Fruit fly (Drosophila melanogaster) whole organism, adult: ENCODE results near the gene Jon99Fi.

Experiments used
- CG1620 ChIP-seq: fragments of 200-800 bp; sonication (Bioruptor generic); optimal IDR thresholded peaks from 2 replicates; lab custom pipeline; 2016; ENCODE audit warnings: missing biosample characterization, missing genetic modification characterization
- CG33017 ChIP-seq: fragments of 200-800 bp; sonication (Bioruptor generic); optimal IDR thresholded peaks from 2 replicates; lab custom pipeline; 2018; ENCODE audit warnings: missing biosample characterization, mild to moderate bottlenecking, missing genetic modification characterization, moderate library complexity
- CG7045 ChIP-seq: fragments of 200-800 bp; sonication (Bioruptor generic); optimal IDR thresholded peaks from 2 replicates; lab custom pipeline; 2017; ENCODE audit warnings: missing biosample characterization, mild to moderate bottlenecking, missing genetic modification characterization
- Clk ChIP-seq: fragments of 200-800 bp; sonication (Bioruptor generic); optimal IDR thresholded peaks from 2 replicates; lab custom pipeline; 2017; ENCODE audit warnings: missing biosample characterization, missing genetic modification characterization

dm6 chr3R:30455817-30456544, 32.8 kb upstream of the Jon99Fi start, which contains the start of gene aralar1:
- TF ChIP-seq CG7045 (GFP tag; lab: Kevin White, UChicago) (no peak), CG1620 (no peak), Clk (no peak), CG33017 (no peak)
